Fruit fly (Drosophila melanogaster): ENCODE results near the gene CG44038.

DNA sequence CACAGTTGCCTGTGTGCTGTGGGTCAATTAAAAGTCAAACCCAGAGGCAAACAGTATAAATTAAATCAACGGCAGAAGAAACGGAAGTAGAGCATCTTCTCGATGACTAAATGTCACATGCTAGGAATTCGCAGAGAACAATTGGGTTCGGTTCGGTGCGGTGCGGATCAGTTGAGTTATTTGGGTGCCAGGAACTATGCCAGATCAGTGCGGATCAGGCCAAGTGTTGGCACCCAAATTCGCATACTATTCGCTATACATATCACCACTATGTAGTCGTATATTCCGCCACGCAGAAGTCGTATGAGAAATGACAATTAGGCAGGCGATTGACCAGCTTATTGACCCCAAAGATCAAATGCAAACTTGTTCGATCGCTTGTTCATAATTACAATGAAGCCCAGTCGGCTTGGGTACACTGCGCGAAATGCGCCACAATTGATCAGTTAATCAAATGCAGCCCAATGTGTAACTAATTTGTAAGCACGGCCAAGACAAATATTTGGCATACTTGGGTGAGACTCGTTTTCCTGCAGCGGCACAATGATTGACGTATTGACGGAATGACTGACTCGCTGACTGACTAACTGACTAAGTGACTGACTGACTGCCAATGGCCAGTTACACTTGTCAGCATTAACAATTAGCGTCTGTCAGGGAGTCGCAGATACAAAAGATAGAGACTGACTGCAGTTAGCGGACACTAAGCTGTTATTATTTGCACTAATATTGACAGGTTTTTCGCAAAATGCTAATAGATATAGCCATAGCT is 29.9 kb downstream of the CG44038 start:
- TF ChIP-seq CG31627 (GFP tag; optimal IDR thresholded peaks at IDR 0.05): no peak
- peak; percentile 43 for TF ChIP-seq fkh (GFP tag; optimal IDR thresholded peaks at IDR 0.05)
- no peak for TF ChIP-seq Lpt (GFP tag; optimal IDR thresholded peaks at IDR 0.05)
- no peak for TF ChIP-seq ss (GFP tag; optimal IDR thresholded peaks at IDR 0.05)
- TF ChIP-seq Blimp-1 (GFP tag; optimal IDR thresholded peaks at IDR 0.05): no peak
